Fruit fly (Drosophila melanogaster): ENCODE results near the gene CG12991.

Gene CG12991

DNA sequence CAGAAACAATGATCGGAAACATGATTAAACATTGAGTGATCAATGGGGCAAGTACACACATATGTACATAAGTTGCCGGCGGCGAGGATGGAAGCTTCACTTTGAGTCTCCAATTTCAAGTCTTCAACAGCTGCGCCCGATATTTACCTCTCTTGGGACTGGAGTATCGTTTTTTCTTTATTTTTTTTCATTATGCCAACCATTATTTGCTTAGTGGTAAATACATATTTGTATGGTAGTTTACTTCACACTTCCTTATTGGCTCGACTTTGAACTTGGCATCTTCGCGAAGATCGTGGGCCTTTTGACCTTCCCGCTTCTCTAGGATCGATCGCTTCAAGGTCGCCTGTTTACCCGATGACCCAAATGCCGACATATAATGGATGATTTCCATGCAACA lies 3.0 kb downstream of the CG12991 start (continued):
- TF ChIP-seq CG2202 (tag; optimal IDR thresholded peaks at IDR 0.05): no peak
- no peak for TF ChIP-seq gcm2 (GFP tag; optimal IDR thresholded peaks at IDR 0.05)
- TF ChIP-seq gro (GFP tag; optimal IDR thresholded peaks at IDR 0.05): no peak
- peak; percentile 40 for TF ChIP-seq Fer3 (tag; optimal IDR thresholded peaks at IDR 0.05)
- no peak for TF ChIP-seq insv (GFP tag; optimal IDR thresholded peaks at IDR 0.05)
- TF ChIP-seq maf-S (GFP tag; optimal IDR thresholded peaks at IDR 0.05): peak; percentile 29
- peak; percentile 52 for TF ChIP-seq gem (tag; optimal IDR thresholded peaks at IDR 0.05)
- TF ChIP-seq Atf-2 (GFP tag; optimal IDR thresholded peaks at IDR 0.05): no peak
- TF ChIP-seq CG15696 (tag; optimal IDR thresholded peaks at IDR 0.05): no peak
- TF ChIP-seq tio (GFP tag; optimal IDR thresholded peaks at IDR 0.05): no peak
- no peak for TF ChIP-seq vfl (GFP tag; optimal IDR thresholded peaks at IDR 0.05)
- TF ChIP-seq trh (GFP tag; optimal IDR thresholded peaks at IDR 0.05): no peak
- TF ChIP-seq BEAF-32 (GFP tag; optimal IDR thresholded peaks at IDR 0.05): no peak
- TF ChIP-seq CG8089 (GFP tag; optimal IDR thresholded peaks at IDR 0.05): peak; percentile 48
- peak; percentile 32 for TF ChIP-seq tup (GFP tag; optimal IDR thresholded peaks at IDR 0.05)
- no peak for TF ChIP-seq gce (GFP tag; IDR thresholded peaks at IDR 0.05)
- TF ChIP-seq stc (GFP tag; IDR thresholded peaks at IDR 0.05): peak; percentile 37; the same call in 1 of the 2 replicates
- peak; percentile 8 for TF ChIP-seq Antp (GFP tag; optimal IDR thresholded peaks at IDR 0.05)
- TF ChIP-seq chm (GFP tag; IDR thresholded peaks at IDR 0.05): no peak
- peak; percentile 70 for TF ChIP-seq ATbp (GFP tag; optimal IDR thresholded peaks at IDR 0.05)
- no peak for TF ChIP-seq toy (GFP tag; IDR thresholded peaks at IDR 0.05)
- no peak for TF ChIP-seq klu (GFP tag; IDR thresholded peaks at IDR 0.05)
- peak; percentile 42; the same call in 1 of the 2 replicates for TF ChIP-seq Xrp1 (GFP tag; IDR thresholded peaks at IDR 0.05)
- no peak for TF ChIP-seq slbo (GFP tag; IDR thresholded peaks at IDR 0.05)
- TF ChIP-seq Side (GFP tag; optimal IDR thresholded peaks at IDR 0.05): no peak
- TF ChIP-seq CG13775 (GFP tag; optimal IDR thresholded peaks at IDR 0.05): no peak
- TF ChIP-seq Dek (tag; optimal IDR thresholded peaks at IDR 0.05): no peak
- no peak for TF ChIP-seq pfk (GFP tag; optimal IDR thresholded peaks at IDR 0.05)
- no peak for TF ChIP-seq CG31365 (tag; optimal IDR thresholded peaks at IDR 0.05)
- TF ChIP-seq CG12155 (GFP tag; optimal IDR thresholded peaks at IDR 0.05): no peak
- no peak for TF ChIP-seq wor (GFP tag; IDR thresholded peaks at IDR 0.05)
- no peak for TF ChIP-seq CG30020 (tag; optimal IDR thresholded peaks at IDR 0.05)
- TF ChIP-seq Sox102F (GFP tag; optimal IDR thresholded peaks at IDR 0.05): peak; percentile 47
- no peak for TF ChIP-seq Sry-β (GFP tag; optimal IDR thresholded peaks at IDR 0.05)
- no peak for TF ChIP-seq oc (tag; optimal IDR thresholded peaks at IDR 0.05)
- no peak for TF ChIP-seq Lhr (GFP tag; optimal IDR thresholded peaks at IDR 0.05)
- TF ChIP-seq CG11723 (GFP tag; optimal IDR thresholded peaks at IDR 0.05): no peak
- TF ChIP-seq GATAe (GFP tag; conservative IDR thresholded peaks at IDR 0.05): no peak
- TF ChIP-seq Elba2 (GFP tag; optimal IDR thresholded peaks at IDR 0.05): no peak
- TF ChIP-seq fd102C (GFP tag; optimal IDR thresholded peaks at IDR 0.05): no peak
- TF ChIP-seq CG11085 (GFP tag; IDR thresholded peaks at IDR 0.05): no peak
- peak; percentile 35 for TF ChIP-seq CG15601 (tag; optimal IDR thresholded peaks at IDR 0.05)
- no peak for TF ChIP-seq CG6272 (GFP tag; IDR thresholded peaks at IDR 0.05)
- TF ChIP-seq CG9437 (GFP tag; optimal IDR thresholded peaks at IDR 0.05): no peak
- TF ChIP-seq CG9215 (GFP tag; IDR thresholded peaks at IDR 0.05): no peak
- TF ChIP-seq YL-1 (GFP tag; optimal IDR thresholded peaks at IDR 0.05): no peak
- TF ChIP-seq CG18476 (GFP tag; optimal IDR thresholded peaks at IDR 0.05): peak; percentile 9
- no peak for TF ChIP-seq pum (GFP tag; optimal IDR thresholded peaks at IDR 0.05)
- no peak for TF ChIP-seq peb (GFP tag; IDR thresholded peaks at IDR 0.05)
- TF ChIP-seq CG9797 (GFP tag; optimal IDR thresholded peaks at IDR 0.05): no peak
- no peak for TF ChIP-seq ham (GFP tag; IDR thresholded peaks at IDR 0.05)
- TF ChIP-seq CG14860 (GFP tag; IDR thresholded peaks at IDR 0.05; ENCODE audit: partially characterized antibody): no peak

All from whole organism, embryonic.